Fruit fly (Drosophila melanogaster): Measurements from ENCODE around the gene CG15571.

CG15571 gene

DNA sequence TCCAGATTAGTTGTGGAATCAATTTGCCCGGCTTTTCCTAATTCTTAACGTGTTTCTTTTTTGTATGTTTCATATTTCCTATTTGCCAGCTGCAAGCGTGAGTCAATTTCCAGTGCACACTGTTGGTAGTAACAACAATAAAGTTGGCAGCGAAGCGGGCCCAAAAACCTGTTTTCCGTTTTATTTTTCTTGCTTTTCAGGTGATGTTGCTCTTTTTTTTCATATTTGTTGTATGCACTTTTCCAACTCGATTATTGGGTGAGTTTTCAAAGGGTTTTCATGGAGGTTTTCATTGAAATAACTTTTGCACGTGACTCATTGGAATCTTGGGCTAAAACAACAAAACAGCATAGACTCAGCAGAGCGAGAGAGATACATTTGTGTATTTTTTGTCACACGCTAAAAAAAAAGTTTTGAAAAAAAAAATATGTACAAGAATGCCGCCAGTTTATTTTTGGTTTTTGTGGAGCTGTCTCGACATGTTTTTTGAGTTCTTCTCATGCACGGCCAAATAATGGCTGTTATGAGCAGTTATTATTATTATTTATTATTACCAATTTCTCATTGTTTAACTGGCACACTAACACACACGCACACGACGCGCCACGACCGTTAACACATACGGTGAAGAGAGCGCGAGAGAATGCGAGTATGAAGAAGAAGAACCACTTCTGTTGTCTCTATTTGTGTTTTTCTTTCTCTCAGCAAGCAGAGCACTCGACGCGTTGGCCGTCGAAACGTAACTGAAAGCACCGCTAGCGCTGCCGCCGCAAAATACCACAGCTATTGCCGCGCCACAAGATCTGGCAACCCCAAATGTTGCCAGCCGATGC lies 11.6 kb downstream of the CG15571 start, which contains the start of gene Fas2 (continued):
- no peak for TF ChIP-seq pb (GFP tag; optimal IDR thresholded peaks at IDR 0.05)
- no peak for TF ChIP-seq CG32767 (GFP tag; IDR thresholded peaks at IDR 0.05)
- no peak for TF ChIP-seq corto (GFP tag; optimal IDR thresholded peaks at IDR 0.05)
- TF ChIP-seq shn (GFP tag; optimal IDR thresholded peaks at IDR 0.05) = no peak
- TF ChIP-seq CG5953 (GFP tag; IDR thresholded peaks at IDR 0.05) = peak; percentile 54; the same call in 1 of the 2 replicates
- TF ChIP-seq CG14441 (GFP tag; IDR thresholded peaks at IDR 0.05) = peak; percentile 55; the same call in 1 of the 2 replicates
- TF ChIP-seq Bdp1 (GFP tag; optimal IDR thresholded peaks at IDR 0.05) = peak; percentile 17
- no peak for TF ChIP-seq CG18262 (tag; optimal IDR thresholded peaks at IDR 0.05)
- TF ChIP-seq CG11398 (GFP tag; optimal IDR thresholded peaks at IDR 0.05) = peak; percentile 13
- TF ChIP-seq CG9437 (GFP tag; optimal IDR thresholded peaks at IDR 0.05) = peak; percentile 72
- no peak for TF ChIP-seq Atf-2 (GFP tag; optimal IDR thresholded peaks at IDR 0.05)
- peak; percentile 63 for TF ChIP-seq BtbVII (GFP tag; optimal IDR thresholded peaks at IDR 0.05)
- no peak for TF ChIP-seq gt (GFP tag; IDR thresholded peaks at IDR 0.05)
- peak; percentile 60 for TF ChIP-seq unpg (GFP tag; optimal IDR thresholded peaks at IDR 0.05)
- TF ChIP-seq Hmr (GFP tag; optimal IDR thresholded peaks at IDR 0.05) = peak; percentile 74
- peak in 1 of 2 experiments; percentile 5 for TF ChIP-seq Hr78 (GFP tag; optimal IDR thresholded peaks at IDR 0.05)
- TF ChIP-seq CG6689 (GFP tag; IDR thresholded peaks at IDR 0.05) = no peak
- no peak; the same call in 2 of the 3 replicates for TF ChIP-seq CG6175 (GFP tag; IDR thresholded peaks at IDR 0.05)
- TF ChIP-seq CG11456 (GFP tag; IDR thresholded peaks at IDR 0.05) = 0 out of 3 replicates have a peak, but pooled peaks have one; percentile 61
- TF ChIP-seq CG34422 (GFP tag; IDR thresholded peaks at IDR 0.05) = no peak; the same call in 2 of the 3 replicates
- TF ChIP-seq kni (GFP tag; optimal IDR thresholded peaks at IDR 0.05) = peak; percentile 46
- TF ChIP-seq Hand (GFP tag; optimal IDR thresholded peaks at IDR 0.05) = peak; percentile 35
- peak; percentile 27 for TF ChIP-seq ATbp (GFP tag; optimal IDR thresholded peaks at IDR 0.05)
- TF ChIP-seq ewg (GFP tag; optimal IDR thresholded peaks at IDR 0.05) = peak; percentile 26
- TF ChIP-seq MESR4 (GFP tag; optimal IDR thresholded peaks at IDR 0.05) = peak; percentile 13
- TF ChIP-seq CG16779 (GFP tag; IDR thresholded peaks at IDR 0.05) = no peak
- peak; percentile 32; the same call in 1 of the 2 replicates for TF ChIP-seq sisA (GFP tag; IDR thresholded peaks at IDR 0.05)
- no peak for TF ChIP-seq CG7556 (GFP tag; optimal IDR thresholded peaks at IDR 0.05)
- no peak for TF ChIP-seq da (GFP tag; optimal IDR thresholded peaks at IDR 0.05)
- TF ChIP-seq Xbp1 (GFP tag; optimal IDR thresholded peaks at IDR 0.05) = no peak
- peak; percentile 47; the same call in 1 of the 2 replicates for TF ChIP-seq CG32772 (GFP tag; IDR thresholded peaks at IDR 0.05)
- no peak for TF ChIP-seq cas (GFP tag; IDR thresholded peaks at IDR 0.05)
- no peak for TF ChIP-seq Eip74EF (GFP tag; optimal IDR thresholded peaks at IDR 0.05)
- TF ChIP-seq Blimp-1 (GFP tag; optimal IDR thresholded peaks at IDR 0.05) = no peak
- no peak for TF ChIP-seq tx (GFP tag; optimal IDR thresholded peaks at IDR 0.05)
- no peak for TF ChIP-seq CG14965 (GFP tag; optimal IDR thresholded peaks at IDR 0.05; ENCODE audit: borderline replicate concordance)
- peak; percentile 26 for TF ChIP-seq Sox102F (GFP tag; optimal IDR thresholded peaks at IDR 0.05)
- TF ChIP-seq schlank (tag; optimal IDR thresholded peaks at IDR 0.05) = no peak
- peak; percentile 73 for TF ChIP-seq CG18599 (GFP tag; optimal IDR thresholded peaks at IDR 0.05)
- TF ChIP-seq HLH4C (GFP tag; IDR thresholded peaks at IDR 0.05; ENCODE audit: partially characterized antibody) = peak; percentile 43; the same call in 1 of the 3 replicates
- 0 out of 2 replicates have a peak, but pooled peaks have one; percentile 10 for TF ChIP-seq esg (GFP tag; conservative IDR thresholded peaks at IDR 0.05)
- TF ChIP-seq Lim3 (GFP tag; IDR thresholded peaks at IDR 0.05) = no peak
- peak; percentile 8 for TF ChIP-seq CG1233 (GFP tag; optimal IDR thresholded peaks at IDR 0.05)
- peak; percentile 46; the same call in 1 of the 2 replicates for TF ChIP-seq al (GFP tag; IDR thresholded peaks at IDR 0.05)
- peak; percentile 74 for TF ChIP-seq CG6854 (GFP tag; optimal IDR thresholded peaks at IDR 0.05)
- peak; percentile 23 for TF ChIP-seq CG12155 (GFP tag; optimal IDR thresholded peaks at IDR 0.05)
- TF ChIP-seq bowl (GFP tag; IDR thresholded peaks at IDR 0.05) = no peak
- peak; percentile 60; the same call in 1 of the 2 replicates for TF ChIP-seq sob (GFP tag; IDR thresholded peaks at IDR 0.05)

Measured in whole organism, embryonic.